Fruit fly (Drosophila melanogaster) whole organism, embryonic: ENCODE measurements around the gene Cubn.
A peak's percentile ranks its signal among the peaks of the same experiment; 100 is the strongest.

Source experiments
- Atf-2 ChIP-seq: fragments of 200-800 bp; sonication (Bioruptor generic); optimal IDR thresholded peaks from 2 replicates; lab custom pipeline; 2016; ENCODE audit warnings: missing biosample characterization, missing genetic modification characterization
- Bgb ChIP-seq: fragments of 200-800 bp; sonication (Bioruptor generic); IDR thresholded peaks from 2 replicates; pipeline ENCODE4 v1.3.6; 2022; ENCODE audit warnings: missing biosample characterization, missing genetic modification characterization; ENCODE audit not compliant: partially characterized antibody
- CG1024 ChIP-seq: fragments of 200-800 bp; sonication (Bioruptor generic); IDR thresholded peaks from 2 replicates; pipeline ENCODE4 v1.3.6; 2022; ENCODE audit warnings: missing biosample characterization, missing genetic modification characterization
- CG10959 ChIP-seq: fragments of 200-800 bp; sonication (Bioruptor generic); IDR thresholded peaks from 2 replicates; pipeline ENCODE4 v1.3.6; 2022; ENCODE audit warnings: missing biosample characterization, missing genetic modification characterization
- CG12071 ChIP-seq: fragments of 200-800 bp; sonication (Bioruptor generic); optimal IDR thresholded peaks from 3 replicates; lab custom pipeline; 2018; ENCODE audit warnings: missing biosample characterization, mild to moderate bottlenecking, missing genetic modification characterization
- CG13894 ChIP-seq: fragments of 200-800 bp; sonication (Bioruptor generic); optimal IDR thresholded peaks from 3 replicates; lab custom pipeline; 2018; ENCODE audit warnings: missing biosample characterization, mild to moderate bottlenecking, missing genetic modification characterization, moderate library complexity
- CG14441 ChIP-seq: fragments of 200-800 bp; sonication (Bioruptor generic); IDR thresholded peaks from 2 replicates; pipeline ENCODE4 v1.3.6; 2022; ENCODE audit warnings: missing biosample characterization, missing genetic modification characterization
- CG17385 ChIP-seq: fragments of 200-800 bp; sonication (Bioruptor generic); optimal IDR thresholded peaks from 3 replicates; lab custom pipeline; 2018; ENCODE audit warnings: missing biosample characterization, mild to moderate bottlenecking, missing genetic modification characterization
- CG17829 ChIP-seq: fragments of 200-800 bp; optimal IDR thresholded peaks from 2 replicates; lab custom pipeline; 2019; ENCODE audit warnings: missing biosample characterization, mild to moderate bottlenecking, missing genetic modification characterization, moderate library complexity
- CG2678 ChIP-seq: fragments of 200-800 bp; sonication (Bioruptor generic); optimal IDR thresholded peaks from 3 replicates; lab custom pipeline; 2019; ENCODE audit warnings: missing biosample characterization, mild to moderate bottlenecking, missing genetic modification characterization, moderate library complexity
- CG31441 ChIP-seq: fragments of 200-800 bp; sonication (Bioruptor generic); IDR thresholded peaks from 2 replicates; pipeline ENCODE4 v1.3.6; 2022; ENCODE audit warnings: missing biosample characterization, missing genetic modification characterization
- CG32532 ChIP-seq: fragments of 200-800 bp; sonication (Bioruptor generic); IDR thresholded peaks from 2 replicates; pipeline ENCODE4 v1.3.6; 2022; ENCODE audit warnings: missing biosample characterization, missing genetic modification characterization
- CG6689 ChIP-seq: fragments of 200-800 bp; sonication (Bioruptor generic); IDR thresholded peaks from 2 replicates; pipeline ENCODE4 v1.3.6; 2022; ENCODE audit warnings: missing biosample characterization, missing genetic modification characterization
- CG6791 ChIP-seq: fragments of 200-800 bp; sonication (Bioruptor generic); IDR thresholded peaks from 3 replicates; pipeline ENCODE4 v1.3.6; 2022; ENCODE audit warnings: missing biosample characterization, missing genetic modification characterization; ENCODE audit not compliant: partially characterized antibody
- CG7556 ChIP-seq: fragments of 200-800 bp; sonication (Bioruptor generic); optimal IDR thresholded peaks from 2 replicates; lab custom pipeline; 2017; ENCODE audit warnings: missing biosample characterization, mild to moderate bottlenecking, missing genetic modification characterization
- CG7786 ChIP-seq: fragments of 200-800 bp; sonication (Bioruptor generic); optimal IDR thresholded peaks from 2 replicates; lab custom pipeline; 2016; ENCODE audit warnings: missing biosample characterization, missing genetic modification characterization
- CG9817 ChIP-seq: fragments of 200-800 bp; sonication (Bioruptor generic); optimal IDR thresholded peaks from 2 replicates; lab custom pipeline; 2018; ENCODE audit warnings: missing biosample characterization, mild to moderate bottlenecking, missing genetic modification characterization, moderate library complexity
- Chrac-16 ChIP-seq: fragments of 200-800 bp; sonication (Bioruptor generic); optimal IDR thresholded peaks from 3 replicates; lab custom pipeline; 2016; ENCODE audit warnings: missing biosample characterization, missing genetic modification characterization
- D19A ChIP-seq: fragments of 200-800 bp; optimal IDR thresholded peaks from 3 replicates; lab custom pipeline; 2019; ENCODE audit warnings: missing biosample characterization, mild to moderate bottlenecking, missing genetic modification characterization, moderate library complexity
- E2f1 ChIP-seq: fragments of 200-800 bp; sonication (Bioruptor generic); IDR thresholded peaks from 2 replicates; pipeline ENCODE4 v1.3.6; 2022; ENCODE audit warnings: missing biosample characterization, missing genetic modification characterization
- Fer2 ChIP-seq: fragments of 200-800 bp; sonication (Bioruptor generic); optimal IDR thresholded peaks from 2 replicates; lab custom pipeline; 2018; ENCODE audit warnings: missing biosample characterization, mild to moderate bottlenecking, missing genetic modification characterization, moderate library complexity
- HHEX ChIP-seq: fragments of 200-800 bp; sonication (Bioruptor generic); optimal IDR thresholded peaks from 3 replicates; lab custom pipeline; 2017; ENCODE audit warnings: missing biosample characterization, mild to moderate bottlenecking, missing genetic modification characterization, missing genetic modification reagents
- HmgD ChIP-seq: fragments of 200-800 bp; sonication (Bioruptor generic); optimal IDR thresholded peaks from 3 replicates; lab custom pipeline; 2016; ENCODE audit warnings: missing biosample characterization, missing genetic modification characterization
- Hmr ChIP-seq: fragments of 200-800 bp; sonication (Bioruptor generic); optimal IDR thresholded peaks from 3 replicates; lab custom pipeline; 2017; ENCODE audit warnings: mild to moderate bottlenecking, missing biosample characterization, missing genetic modification reagents, missing genetic modification characterization
- Meics ChIP-seq: fragments of 200-800 bp; sonication (Bioruptor generic); optimal IDR thresholded peaks from 2 replicates; lab custom pipeline; 2017; ENCODE audit warnings: missing biosample characterization, mild to moderate bottlenecking, missing genetic modification characterization
- Oli ChIP-seq: fragments of 200-800 bp; sonication (Bioruptor generic); optimal IDR thresholded peaks from 2 replicates; lab custom pipeline; 2018; ENCODE audit warnings: missing biosample characterization, mild to moderate bottlenecking, missing genetic modification characterization, moderate library complexity
- PHDP ChIP-seq: fragments of 200-800 bp; sonication (Bioruptor generic); optimal IDR thresholded peaks from 3 replicates; lab custom pipeline; 2018; ENCODE audit warnings: missing biosample characterization, mild to moderate bottlenecking, missing genetic modification characterization, moderate library complexity
- Stat92E ChIP-seq, 3 experiments: fragments of >200 bp in 2 of 3; fragments of 200-800 bp in 1 of 3; sonication (Bioruptor generic) in 1 of 3; optimal IDR thresholded peaks; 2 replicates each; lab custom pipeline; 2017 to 2019; ENCODE audit warnings: missing biosample characterization in 3 of 3, missing genetic modification characterization in 3 of 3, mild to moderate bottlenecking in 1 of 3, moderate library complexity in 1 of 3
- Taf1 ChIP-seq: fragments of 200-800 bp; sonication (Bioruptor generic); IDR thresholded peaks from 2 replicates; pipeline ENCODE4 v1.3.6; 2022; ENCODE audit warnings: missing biosample characterization, missing genetic modification characterization
- Vsx1 ChIP-seq: fragments of 200-800 bp; sonication (Bioruptor generic); optimal IDR thresholded peaks from 2 replicates; lab custom pipeline; 2017; ENCODE audit warnings: missing biosample characterization, mild to moderate bottlenecking, missing genetic modification characterization, missing genetic modification reagents
- abd-A ChIP-seq: fragments of 200-800 bp; sonication (Bioruptor generic); optimal IDR thresholded peaks from 3 replicates; lab custom pipeline; 2019; ENCODE audit warnings: missing biosample characterization, mild to moderate bottlenecking, missing genetic modification characterization, moderate library complexity
- cg ChIP-seq: fragments of 200-800 bp; sonication (Bioruptor generic); optimal IDR thresholded peaks from 3 replicates; lab custom pipeline; 2019; ENCODE audit warnings: missing biosample characterization, mild to moderate bottlenecking, missing genetic modification characterization, moderate library complexity
- dmrt11E ChIP-seq: fragments of 200-800 bp; sonication (Bioruptor generic); optimal IDR thresholded peaks from 3 replicates; lab custom pipeline; 2018; ENCODE audit warnings: missing biosample characterization, mild to moderate bottlenecking, missing genetic modification characterization, moderate library complexity
- ftz-f1 ChIP-seq: fragments of 200-800 bp; sonication (Bioruptor generic); optimal IDR thresholded peaks from 2 replicates; lab custom pipeline; 2016; ENCODE audit warnings: missing biosample characterization, missing genetic modification characterization
- kni ChIP-seq: fragments of 200-800 bp; sonication (Bioruptor generic); optimal IDR thresholded peaks from 3 replicates; lab custom pipeline; 2017; ENCODE audit warnings: mild to moderate bottlenecking, missing biosample characterization, missing genetic modification reagents, missing genetic modification characterization
- lola ChIP-seq, 3 experiments: fragments of >200 bp in 2 of 3; fragments of 200-800 bp in 1 of 3; sonication (Bioruptor generic) in 1 of 3; optimal IDR thresholded peaks; 2 replicates each; lab custom pipeline; 2017 to 2019; ENCODE audit warnings: missing biosample characterization in 3 of 3, missing genetic modification characterization in 3 of 3, mild to moderate bottlenecking in 1 of 3, moderate library complexity in 1 of 3
- mirr ChIP-seq: fragments of 200-800 bp; sonication (Bioruptor generic); optimal IDR thresholded peaks from 3 replicates; lab custom pipeline; 2018; ENCODE audit warnings: missing biosample characterization, mild to moderate bottlenecking, missing genetic modification characterization
- pros ChIP-seq: fragments of 200-800 bp; sonication (Bioruptor generic); optimal IDR thresholded peaks from 3 replicates; lab custom pipeline; 2019; ENCODE audit warnings: missing biosample characterization, mild to moderate bottlenecking, missing genetic modification characterization, moderate library complexity
- schlank ChIP-seq: fragments of 200-800 bp; sonication (Bioruptor generic); optimal IDR thresholded peaks from 2 replicates; lab custom pipeline; 2018; ENCODE audit warnings: missing biosample characterization, mild to moderate bottlenecking, missing genetic modification characterization
- sd ChIP-seq: fragments of 200-800 bp; sonication (Bioruptor generic); optimal IDR thresholded peaks from 3 replicates; lab custom pipeline; 2018; ENCODE audit warnings: missing biosample characterization, mild to moderate bottlenecking, missing genetic modification characterization, moderate library complexity
- so ChIP-seq: fragments of 200-800 bp; sonication (Bioruptor generic); IDR thresholded peaks from 3 replicates; pipeline ENCODE4 v1.3.6; 2022; ENCODE audit warnings: missing biosample characterization, missing genetic modification characterization
- unpg ChIP-seq: fragments of 200-800 bp; sonication (Bioruptor generic); optimal IDR thresholded peaks from 3 replicates; lab custom pipeline; 2018; ENCODE audit warnings: missing biosample characterization, mild to moderate bottlenecking, missing genetic modification characterization, moderate library complexity
- vvl ChIP-seq: fragments of 200-800 bp; sonication (Bioruptor generic); IDR thresholded peaks from 2 replicates; pipeline ENCODE4 v1.3.6; 2022; ENCODE audit warnings: missing biosample characterization, missing genetic modification characterization
- wek ChIP-seq: fragments of 200-800 bp; sonication (Bioruptor generic); optimal IDR thresholded peaks from 3 replicates; lab custom pipeline; 2018; ENCODE audit warnings: missing biosample characterization, mild to moderate bottlenecking, missing genetic modification characterization, moderate library complexity
- wor ChIP-seq: fragments of 200-800 bp; sonication (Bioruptor generic); IDR thresholded peaks from 2 replicates; pipeline ENCODE4 v1.3.6; 2022; ENCODE audit warnings: missing biosample characterization, missing genetic modification characterization
- z ChIP-seq: fragments of 200-800 bp; sonication (Bioruptor generic); IDR thresholded peaks from 3 replicates; pipeline ENCODE4 v1.3.6; 2022; ENCODE audit warnings: missing biosample characterization, missing genetic modification characterization
- zen ChIP-seq: fragments of 200-800 bp; sonication (Bioruptor generic); optimal IDR thresholded peaks from 3 replicates; lab custom pipeline; 2018; ENCODE audit warnings: missing biosample characterization, mild to moderate bottlenecking, missing genetic modification characterization, moderate library complexity

Gene Cubn

DNA sequence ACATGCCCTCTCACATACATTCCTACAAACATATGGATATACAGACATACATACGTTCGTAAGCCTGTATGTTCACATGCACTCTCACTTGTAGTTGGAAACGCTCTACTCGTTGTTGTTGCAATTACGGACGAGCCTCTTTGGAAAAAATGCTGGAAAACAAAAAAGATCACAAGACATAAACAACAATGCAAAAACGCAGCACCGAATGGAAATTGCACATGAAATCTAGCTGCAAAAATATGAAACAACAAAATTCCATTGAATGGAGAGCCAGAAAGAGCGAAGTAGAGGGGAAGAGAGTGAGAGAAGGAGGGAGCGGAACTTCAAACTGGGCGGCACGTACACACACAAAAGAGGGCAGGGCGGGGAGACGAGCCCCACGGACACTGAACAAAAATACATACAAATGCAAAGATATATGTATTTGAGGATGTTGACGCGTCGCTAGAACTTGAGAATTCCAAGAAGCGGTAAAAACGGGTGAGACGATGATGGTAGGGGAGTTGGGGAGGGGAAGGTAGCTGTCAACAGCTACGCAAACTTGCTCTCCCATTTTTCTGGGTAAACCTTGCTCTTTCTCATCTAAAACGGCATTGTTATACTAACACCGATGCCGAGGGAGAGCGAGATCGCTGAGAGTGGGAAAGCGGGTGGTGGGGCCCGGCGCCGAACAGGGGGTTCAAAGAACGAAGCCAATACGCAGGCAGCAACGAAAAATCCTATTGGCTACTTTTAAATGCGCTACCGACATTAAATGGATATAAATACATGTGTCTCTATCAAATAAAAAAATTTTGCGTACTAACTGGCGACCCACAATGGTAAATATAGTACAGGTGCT lies 13.2 kb upstream of the Cubn start (continued):
- 0 out of 2 replicates have a peak, but pooled peaks have one; percentile 17 for TF ChIP-seq vvl
- TF ChIP-seq E2f1 (GFP tag; lab: Robert Waterston, UW) = 0 out of 2 replicates have a peak, but pooled peaks have one; percentile 30
- TF ChIP-seq lola (GFP tag; optimal IDR thresholded peaks at IDR 0.05; lab: Kevin White, UChicago) = peak in 1 of 3 experiments; percentile 8
- peak; percentile 59 for TF ChIP-seq pros (GFP tag; lab: Kevin White, UChicago)
- peak; percentile 48; the same call in 1 of the 2 replicates for TF ChIP-seq Bgb (GFP tag; lab: Robert Waterston, UW)
- peak; percentile 44 for TF ChIP-seq CG9817 (tag; lab: Kevin White, UChicago)
- TF ChIP-seq dmrt11E = peak; percentile 12
- no peak for TF ChIP-seq CG7786
- peak; percentile 23 for TF ChIP-seq Meics (GFP tag; lab: Kevin White, UChicago)
- TF ChIP-seq CG1024 = no peak
- peak; percentile 84 for TF ChIP-seq CG13894
- TF ChIP-seq ftz-f1 = peak; percentile 93
- TF ChIP-seq z (GFP tag; lab: Robert Waterston, UW) = peak; percentile 79
- TF ChIP-seq CG17385 (GFP tag; lab: Kevin White, UChicago) = no peak
- TF ChIP-seq Vsx1 (GFP tag; lab: Kevin White, UChicago) = peak; percentile 15
- TF ChIP-seq HHEX (GFP tag; lab: Kevin White, UChicago) = peak; percentile 39
- no peak for TF ChIP-seq CG6791
- TF ChIP-seq CG17829 = no peak
- peak; percentile 37 for TF ChIP-seq CG2678 (tag; lab: Kevin White, UChicago)
- TF ChIP-seq unpg = peak; percentile 15
- TF ChIP-seq CG12071 (GFP tag; lab: Kevin White, UChicago) = peak; percentile 2
- TF ChIP-seq CG10959 (GFP tag; lab: Robert Waterston, UW) = no peak
- TF ChIP-seq Atf-2 (GFP tag; lab: Kevin White, UChicago) = no peak
- TF ChIP-seq kni = peak; percentile 89
- peak; percentile 1 for TF ChIP-seq schlank (tag; lab: Kevin White, UChicago)
- no peak for TF ChIP-seq wek (GFP tag; lab: Kevin White, UChicago)
- TF ChIP-seq Hmr (GFP tag; lab: Kevin White, UChicago) = peak; percentile 32
- TF ChIP-seq CG14441 (GFP tag; lab: Robert Waterston, UW) = peak; percentile 53; the same call in 1 of the 2 replicates
- TF ChIP-seq PHDP (tag; lab: Kevin White, UChicago) = peak; percentile 10
- TF ChIP-seq mirr (GFP tag; lab: Kevin White, UChicago) = peak; percentile 85
- TF ChIP-seq Oli (tag; lab: Kevin White, UChicago) = peak; percentile 70
- no peak for TF ChIP-seq Fer2 (tag; lab: Kevin White, UChicago)
- no peak; the same call in 2 of the 3 replicates for TF ChIP-seq so
- TF ChIP-seq Stat92E (GFP tag; optimal IDR thresholded peaks at IDR 0.05; lab: Kevin White, UChicago) = peak in 2 of 3 experiments; percentile 74 to 97
- TF ChIP-seq CG31441 = no peak
- TF ChIP-seq abd-A (tag; lab: Kevin White, UChicago) = peak; percentile 91
- no peak for TF ChIP-seq Chrac-16 (GFP tag; lab: Kevin White, UChicago)
- TF ChIP-seq CG6689 (GFP tag; lab: Robert Waterston, UW) = peak; percentile 54
- TF ChIP-seq cg (GFP tag; lab: Kevin White, UChicago) = peak; percentile 83
- TF ChIP-seq sd (tag; lab: Kevin White, UChicago) = peak; percentile 91
- peak; percentile 30 for TF ChIP-seq HmgD (GFP tag; lab: Kevin White, UChicago)
- no peak for TF ChIP-seq zen
- TF ChIP-seq CG7556 (GFP tag; lab: Kevin White, UChicago) = no peak
- peak; percentile 97 for TF ChIP-seq D19A
- peak; percentile 55 for TF ChIP-seq CG32532
- no peak for TF ChIP-seq Taf1 (GFP tag; lab: Robert Waterston, UW)
- no peak for TF ChIP-seq wor
